Worm (Caenorhabditis elegans) whole organism, L4 larva: Measurements from ENCODE around the gene R10E4.1.

ENCODE experiments used
- D1046.2 ChIP-seq: fragments of 200-800 bp; sonication (Bioruptor generic); IDR thresholded peaks from 2 replicates; pipeline ENCODE4 v1.3.6; 2022; ENCODE audit warnings: missing genetic modification characterization, missing compliant biosample characterization
- F49E8.2 ChIP-seq: sonication (generic microtip); optimal IDR thresholded peaks from 2 replicates; lab custom pipeline; 2016; ENCODE audit warnings: missing compliant biosample characterization, mild to moderate bottlenecking, missing genetic modification characterization, borderline replicate concordance
- Y105C5A.15 ChIP-seq: fragments of 200-800 bp; sonication (Bioruptor generic); IDR thresholded peaks from 2 replicates; pipeline ENCODE4 v1.3.6; 2022; ENCODE audit warnings: missing genetic modification characterization, missing compliant biosample characterization
- aha-1 ChIP-seq: fragments of 150-350 bp; peaks from one replicate; lab custom pipeline; 2014; ENCODE audit warnings: missing biosample characterization, missing genetic modification characterization
- aly-2 ChIP-seq: sonication (generic microtip); optimal IDR thresholded peaks from 2 replicates; lab custom pipeline; 2018; ENCODE audit warnings: missing biosample characterization, missing genetic modification characterization
- ceh-44 ChIP-seq: fragments of 200-800 bp; sonication (Bioruptor generic); IDR thresholded peaks from 2 replicates; pipeline ENCODE4 v1.3.6; 2022; ENCODE audit warnings: missing genetic modification reagents, missing genetic modification characterization, missing compliant biosample characterization
- ctbp-1 ChIP-seq: fragments of 200-800 bp; sonication (Bioruptor generic); IDR thresholded peaks from 2 replicates; pipeline ENCODE4 v1.3.6; 2022; ENCODE audit warnings: missing genetic modification reagents, missing genetic modification characterization, missing compliant biosample characterization
- daf-16 ChIP-seq, 3 experiments: sonication (generic microtip); optimal IDR thresholded peaks; 2 replicates each; lab custom pipeline; 2016 to 2017; ENCODE audit warnings: missing genetic modification characterization in 3 of 3, missing genetic modification reagents in 3 of 3, mild to moderate bottlenecking in 2 of 3, missing compliant biosample characterization in 2 of 3, missing biosample characterization in 1 of 3, moderate library complexity in 1 of 3
- dmd-6 ChIP-seq: fragments of 200-800 bp; sonication (Bioruptor generic); IDR thresholded peaks from 2 replicates; pipeline ENCODE4 v1.3.6; 2022; ENCODE audit warnings: missing genetic modification reagents, missing genetic modification characterization, missing compliant biosample characterization
- hlh-11 ChIP-seq: fragments of 200-800 bp; sonication (Bioruptor generic); optimal IDR thresholded peaks from 2 replicates; lab custom pipeline; 2018; ENCODE audit warnings: mild to moderate bottlenecking, missing genetic modification characterization, missing compliant biosample characterization
- hlh-30 ChIP-seq: sonication (generic microtip); optimal IDR thresholded peaks from 2 replicates; lab custom pipeline; 2017; ENCODE audit warnings: antibody characterized with exemption, mild to moderate bottlenecking, missing genetic modification characterization, missing compliant biosample characterization; ENCODE audit not compliant: insufficient read depth
- hmg-1.1 ChIP-seq: fragments of 200-800 bp; sonication (Bioruptor generic); IDR thresholded peaks from 2 replicates; pipeline ENCODE4 v1.3.6; 2022; ENCODE audit warnings: missing genetic modification reagents, missing genetic modification characterization, missing compliant biosample characterization
- lim-7 ChIP-seq: fragments of 200-800 bp; sonication (Bioruptor generic); IDR thresholded peaks from 2 replicates; pipeline ENCODE4 v1.3.6; 2022; ENCODE audit warnings: missing genetic modification characterization, missing compliant biosample characterization
- lin-13 ChIP-seq: fragments of 150-350 bp; optimal IDR thresholded peaks from 2 replicates; lab custom pipeline; 2014; ENCODE audit warnings: missing biosample characterization, missing genetic modification reagents, missing genetic modification characterization
- lin-15B ChIP-seq: fragments of 150-350 bp; sonication (generic microtip); optimal IDR thresholded peaks from 3 replicates; lab custom pipeline; 2014; ENCODE audit warnings: missing biosample characterization, missing genetic modification characterization
- lsy-2 ChIP-seq, 2 experiments: fragments of 150-350 bp in 1 of 2; sonication (generic microtip) in 1 of 2; optimal IDR thresholded peaks; 2 replicates each; lab custom pipeline; 2014 to 2017; ENCODE audit warnings: missing biosample characterization in 2 of 2, missing genetic modification characterization in 2 of 2
- mdl-1 ChIP-seq, 2 experiments: fragments of 150-350 bp in 1 of 2; sonication (generic microtip) in 1 of 2; optimal IDR thresholded peaks; 2 replicates each; lab custom pipeline; 2014 to 2017; ENCODE audit warnings: missing biosample characterization in 2 of 2, missing genetic modification characterization in 2 of 2
- mep-1 ChIP-seq: fragments of 150-350 bp; sonication (generic microtip); optimal IDR thresholded peaks from 3 replicates; lab custom pipeline; 2014; ENCODE audit warnings: missing biosample characterization, missing genetic modification characterization
- mes-2 ChIP-seq: sonication (generic microtip); optimal IDR thresholded peaks from 2 replicates; lab custom pipeline; 2016; ENCODE audit warnings: missing genotype, mild to moderate bottlenecking, missing genetic modification characterization, missing compliant biosample characterization; ENCODE audit not compliant: poor library complexity, severe bottlenecking
- mxl-2 ChIP-seq: fragments of 200-800 bp; sonication (Bioruptor generic); conservative IDR thresholded peaks from 2 replicates; pipeline ENCODE4 v1.3.6; 2022; ENCODE audit warnings: missing genetic modification reagents, missing genetic modification characterization, missing compliant biosample characterization
- mxl-3 ChIP-seq: fragments of 200-800 bp; sonication (Bioruptor generic); optimal IDR thresholded peaks from 2 replicates; lab custom pipeline; 2018; ENCODE audit warnings: mild to moderate bottlenecking, missing genetic modification characterization, missing compliant biosample characterization
- nhr-10 ChIP-seq: fragments of 150-350 bp; optimal IDR thresholded peaks from 2 replicates; lab custom pipeline; 2014; ENCODE audit warnings: missing biosample characterization, missing genetic modification characterization
- nhr-102 ChIP-seq: sonication (generic microtip); optimal IDR thresholded peaks from 2 replicates; lab custom pipeline; 2016; ENCODE audit warnings: mild to moderate bottlenecking, missing genetic modification characterization, moderate library complexity, missing compliant biosample characterization
- nhr-11 ChIP-seq: fragments of 150-350 bp; optimal IDR thresholded peaks from 2 replicates; lab custom pipeline; 2014; ENCODE audit warnings: missing biosample characterization, missing genetic modification characterization
- nhr-25 ChIP-seq: sonication (generic microtip); optimal IDR thresholded peaks from 2 replicates; lab custom pipeline; 2017; ENCODE audit warnings: missing genetic modification characterization, mild to moderate bottlenecking, missing compliant biosample characterization, antibody characterized with exemption, moderate library complexity, borderline replicate concordance; ENCODE audit not compliant: insufficient read depth
- nhr-28 ChIP-seq: fragments of 150-350 bp; optimal IDR thresholded peaks from 2 replicates; lab custom pipeline; 2014; ENCODE audit warnings: missing biosample characterization, missing genetic modification characterization
- nhr-48 ChIP-seq: sonication (generic microtip); optimal IDR thresholded peaks from 2 replicates; lab custom pipeline; 2016; ENCODE audit warnings: mild to moderate bottlenecking, missing genetic modification characterization, missing compliant biosample characterization
- nhr-76 ChIP-seq: fragments of 150-350 bp; optimal IDR thresholded peaks from 2 replicates; lab custom pipeline; 2014; ENCODE audit warnings: missing biosample characterization, missing genetic modification characterization
- nhr-77 ChIP-seq: fragments of 150-350 bp; optimal IDR thresholded peaks from 2 replicates; lab custom pipeline; 2014; ENCODE audit warnings: missing biosample characterization, missing genetic modification characterization
- pha-4 ChIP-seq, 2 experiments: fragments of 150-350 bp in 1 of 2; fragments of 200-800 bp in 1 of 2; sonication (Bioruptor generic) in 1 of 2; IDR thresholded peaks in 1 of 2; optimal IDR thresholded peaks in 1 of 2; 2 replicates each; pipeline versions ENCODE4 v1.3.6 to Lab custom; 2014 to 2022; ENCODE audit warnings: missing genetic modification characterization in 2 of 2, missing genetic modification reagents in 2 of 2, missing biosample characterization in 1 of 2, missing compliant biosample characterization in 1 of 2
- unc-130 ChIP-seq: sonication (generic microtip); optimal IDR thresholded peaks from 2 replicates; lab custom pipeline; 2016; ENCODE audit warnings: missing genetic modification reagents, missing genetic modification characterization, missing compliant biosample characterization
- unc-62 ChIP-seq, 3 experiments: fragments of 150-350 bp in 1 of 3; sonication (generic microtip); optimal IDR thresholded peaks in 2 of 3; peaks in 1 of 3; 1 replicate in 1 of 3; 2 replicates in 2 of 3; lab custom pipeline; 2014 to 2017; ENCODE audit warnings: missing biosample characterization in 3 of 3, missing genetic modification characterization in 3 of 3, missing genetic modification reagents in 3 of 3, missing genotype in 1 of 3
- zag-1 ChIP-seq: fragments of 150-350 bp; optimal IDR thresholded peaks from 2 replicates; lab custom pipeline; 2014; ENCODE audit warnings: missing biosample characterization, missing genetic modification characterization

The R10E4.1 gene

ce11 chrIII:4231372-4231771 is 38.2 kb upstream of the R10E4.1 start:
- TF ChIP-seq aha-1 (tag; lab: Kevin White, UChicago) (no peak), unc-62 (GFP tag; optimal IDR thresholded peaks at IDR 0.05 in 1 of 2; lab: Kevin White, UChicago) (peak in 1 of 2 experiments; percentile 93), unc-62 (tag; optimal IDR thresholded peaks at IDR 0.05; lab: Kevin White, UChicago) (no peak)

ce11 chrIII:4232811-4233269 is 36.7 kb upstream of the R10E4.1 start, which contains the start of gene nhr-20:
Gene nhr-20, minus strand, starts transcription at chrIII:4233219.
- TF ChIP-seq aha-1 (tag; lab: Kevin White, UChicago) (peak; percentile 90), D1046.2 (GFP tag; lab: Robert Waterston, UW) (no peak)

- TF ChIP-seq mxl-2 (GFP tag; lab: Robert Waterston, UW) = no peak
- no peak for TF ChIP-seq lim-7 (GFP tag; lab: Robert Waterston, UW)
- no peak for TF ChIP-seq unc-130 (GFP tag; lab: Kevin White, UChicago)
- no peak for TF ChIP-seq nhr-102 (tag; lab: Kevin White, UChicago)
- TF ChIP-seq mep-1 (tag; lab: Kevin White, UChicago) = no peak
- TF ChIP-seq hlh-11 (tag; lab: Kevin White, UChicago) = no peak
- no peak for TF ChIP-seq F49E8.2 (tag; lab: Kevin White, UChicago)
- no peak for TF ChIP-seq lsy-2 (tag; optimal IDR thresholded peaks at IDR 0.05; lab: Kevin White, UChicago)
- TF ChIP-seq aly-2 = no peak
- TF ChIP-seq ceh-44 = no peak
- TF ChIP-seq nhr-77 = no peak
- TF ChIP-seq daf-16 (GFP tag; optimal IDR thresholded peaks at IDR 0.05; lab: Kevin White, UChicago) = no peak
- no peak for TF ChIP-seq daf-16 (tag; optimal IDR thresholded peaks at IDR 0.05; lab: Kevin White, UChicago)
- no peak for TF ChIP-seq pha-4 (GFP tag; IDR thresholded peaks at IDR 0.05; lab: Robert Waterston, UW)
- TF ChIP-seq pha-4 (tag; optimal IDR thresholded peaks at IDR 0.05; lab: Kevin White, UChicago) = no peak
Observed at ce11 chrIII:4234642-4235295, 34.8 kb upstream of the R10E4.1 start.

ce11 chrIII:4236178-4236577 is 33.4 kb upstream of the R10E4.1 start:
- TF ChIP-seq nhr-102 (tag; lab: Kevin White, UChicago) (no peak), nhr-11 (tag; lab: Kevin White, UChicago) (peak; percentile 50), nhr-28 (tag; lab: Kevin White, UChicago) (peak; percentile 61), ctbp-1 (GFP tag; lab: Robert Waterston, UW) (0 out of 2 replicates have a peak, but pooled peaks have one; percentile 40), hmg-1.1 (GFP tag; lab: Robert Waterston, UW) (peak; percentile 27; the same call in 1 of the 2 replicates), lin-13 (GFP tag; lab: Kevin White, UChicago) (peak; percentile 89), nhr-48 (tag; lab: Kevin White, UChicago) (peak; percentile 64), lin-15B (tag; lab: Kevin White, UChicago) (no peak), lsy-2 (tag; optimal IDR thresholded peaks at IDR 0.05; lab: Kevin White, UChicago) (peak in 1 of 2 experiments; percentile 31), hlh-11 (tag; lab: Kevin White, UChicago) (peak; percentile 64), unc-62 (GFP tag; optimal IDR thresholded peaks at IDR 0.05 in 1 of 2; lab: Kevin White, UChicago) (peak in 1 of 2 experiments; percentile 62), unc-62 (tag; optimal IDR thresholded peaks at IDR 0.05; lab: Kevin White, UChicago) (no peak), Y105C5A.15 (GFP tag; lab: Robert Waterston, UW) (no peak), dmd-6 (GFP tag; lab: Robert Waterston, UW) (peak; percentile 40), F49E8.2 (tag; lab: Kevin White, UChicago) (no peak), mxl-3 (peak; percentile 35), hlh-30 (tag; lab: Kevin White, UChicago) (peak; percentile 26), nhr-25 (tag; lab: Kevin White, UChicago) (peak; percentile 59), mes-2 (tag; lab: Kevin White, UChicago) (peak; percentile 30), zag-1 (tag; lab: Kevin White, UChicago) (no peak), nhr-76 (tag; lab: Kevin White, UChicago) (no peak), mdl-1 (tag; optimal IDR thresholded peaks at IDR 0.05; lab: Kevin White, UChicago) (peak in 1 of 2 experiments; percentile 36), mep-1 (tag; lab: Kevin White, UChicago) (peak; percentile 41), aha-1 (tag; lab: Kevin White, UChicago) (peak; percentile 73), nhr-10 (no peak)
